Fruit fly (Drosophila melanogaster): Measurements from ENCODE around the gene CAH1.

Gene CAH1

dm6 chr2L:13802075-13802639 is 1.3 kb upstream of the CAH1 start:
- no peak for TF ChIP-seq CG8478 (optimal IDR thresholded peaks at IDR 0.05)
- TF ChIP-seq CTCF (optimal IDR thresholded peaks at IDR 0.05): no peak

- TF ChIP-seq CG8478 (optimal IDR thresholded peaks at IDR 0.05): no peak
- no peak for TF ChIP-seq CTCF (optimal IDR thresholded peaks at IDR 0.05)
Measured at dm6 chr2L:13803805-13804560, 557 bp downstream of the CAH1 start.

dm6 chr2L:13804561-13805067 is 1.2 kb downstream of the CAH1 start:
- TF ChIP-seq CG8478 (optimal IDR thresholded peaks at IDR 0.05): no peak
- TF ChIP-seq CTCF (optimal IDR thresholded peaks at IDR 0.05): no peak

- TF ChIP-seq CG8478 (optimal IDR thresholded peaks at IDR 0.05) (no peak), CTCF (optimal IDR thresholded peaks at IDR 0.05) (no peak)
Measured at dm6 chr2L:13805170-13805569, 1.7 kb downstream of the CAH1 start.

dm6 chr2L:13807097-13807496 is 3.7 kb downstream of the CAH1 start:
- no peak for TF ChIP-seq CTCF (optimal IDR thresholded peaks at IDR 0.05)
- no peak for TF ChIP-seq CG8478 (optimal IDR thresholded peaks at IDR 0.05)

- TF ChIP-seq CTCF (optimal IDR thresholded peaks at IDR 0.05) (no peak), CG8478 (optimal IDR thresholded peaks at IDR 0.05) (no peak)
Measured at dm6 chr2L:13807959-13808358, 4.5 kb downstream of the CAH1 start.

dm6 chr2L:13811323-13811722 is 7.9 kb downstream of the CAH1 start, which contains the start of the genes Adat1 and CG16865:
Gene Adat1, minus strand, starts transcription at chr2L:13811474.
Gene CG16865, plus strand, starts transcription at chr2L:13811522.
- TF ChIP-seq CG8478 (optimal IDR thresholded peaks at IDR 0.05) (no peak), CTCF (optimal IDR thresholded peaks at IDR 0.05) (peak in 1 of 2 experiments; percentile 12)

- no peak for TF ChIP-seq CG8478 (optimal IDR thresholded peaks at IDR 0.05)
Measured at dm6 chr2L:13813156-13813555, 9.7 kb downstream of the CAH1 start, which contains the start of gene CG16888. Gene CG16888, minus strand, starts transcription at chr2L:13813256.

- TF ChIP-seq CTCF (optimal IDR thresholded peaks at IDR 0.05) (no peak), CG8478 (optimal IDR thresholded peaks at IDR 0.05) (no peak)
Measured at dm6 chr2L:13813604-13814178, 10.3 kb downstream of the CAH1 start, which contains the start of gene Sos. Gene Sos, plus strand, starts transcription at chr2L:13813816.

- no peak for TF ChIP-seq CTCF (optimal IDR thresholded peaks at IDR 0.05)
- TF ChIP-seq CG8478 (optimal IDR thresholded peaks at IDR 0.05): no peak
Measured at dm6 chr2L:13820176-13820575, 16.8 kb downstream of the CAH1 start.

dm6 chr2L:13820948-13821347 is 17.5 kb downstream of the CAH1 start, which contains the start of gene b:
Gene b, plus strand, starts transcription at chr2L:13821248.
- no peak for TF ChIP-seq CG8478 (optimal IDR thresholded peaks at IDR 0.05)
- no peak for TF ChIP-seq CTCF (optimal IDR thresholded peaks at IDR 0.05)

- TF ChIP-seq CTCF (optimal IDR thresholded peaks at IDR 0.05) (no peak), CG8478 (optimal IDR thresholded peaks at IDR 0.05) (no peak)
Measured at dm6 chr2L:13827557-13827956, 24.1 kb downstream of the CAH1 start, which contains the start of gene PolG1. Gene PolG1, minus strand, starts transcription at chr2L:13827772.

dm6 chr2L:13829540-13829939 is 26.1 kb downstream of the CAH1 start, which contains the start of the genes Arpc1 and Orc5:
Gene Arpc1, minus strand, starts transcription at chr2L:13829741.
Gene Orc5, plus strand, starts transcription at chr2L:13829837.
- TF ChIP-seq CG8478 (optimal IDR thresholded peaks at IDR 0.05) (no peak), CTCF (optimal IDR thresholded peaks at IDR 0.05) (peak in 1 of 2 experiments; percentile 8)

dm6 chr2L:13833058-13833457 is 29.6 kb downstream of the CAH1 start, which contains the start of the genes GatC, PolG2 and Polr2C:
Gene GatC, minus strand, starts transcription at chr2L:13833105.
Gene PolG2, minus strand, starts transcription at chr2L:13833105.
Gene Polr2C, plus strand, starts transcription at chr2L:13833337.
- TF ChIP-seq CG8478 (optimal IDR thresholded peaks at IDR 0.05) (no peak), CTCF (optimal IDR thresholded peaks at IDR 0.05) (no peak)

Data from S2 (cell line).